Worm (Caenorhabditis elegans) whole organism, L2 larva: ENCODE data around the gene nfki-1.

Source experiments
- aly-2 ChIP-seq: fragments of 150-350 bp; optimal IDR thresholded peaks from 2 replicates; lab custom pipeline; 2014; ENCODE audit warnings: missing biosample characterization, missing genetic modification characterization
- ama-1 ChIP-seq: fragments of 150-350 bp; optimal IDR thresholded peaks from 2 replicates; lab custom pipeline; 2018; ENCODE audit warnings: inconsistent platforms
- unc-62 ChIP-seq: fragments of 150-350 bp; optimal IDR thresholded peaks from 2 replicates; lab custom pipeline; 2014; ENCODE audit warnings: missing biosample characterization, missing genetic modification reagents, missing genetic modification characterization

DNA sequence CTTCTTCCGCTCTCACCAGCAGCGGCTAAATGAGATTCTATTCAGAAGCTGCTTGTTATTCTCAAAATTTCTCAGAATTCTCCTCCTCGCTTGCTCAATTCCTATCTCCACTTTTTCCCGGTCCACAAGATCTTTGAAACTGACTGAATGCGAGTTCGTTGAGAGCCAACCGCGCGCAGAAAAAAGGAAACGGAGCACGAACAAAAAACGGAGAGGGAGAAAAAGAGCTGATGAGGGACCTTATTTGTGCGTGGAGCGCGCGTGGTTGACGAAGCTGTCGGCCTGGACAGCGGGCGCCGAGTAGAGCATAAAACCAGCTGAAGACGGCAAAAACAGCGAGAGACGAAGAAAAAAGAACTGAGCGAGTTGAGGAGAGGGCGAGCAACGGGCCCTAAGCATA is 12.9 kb upstream of the nfki-1 start:
- TF ChIP-seq ama-1 (no peak), aly-2 (tag; lab: Kevin White, UChicago) (no peak), unc-62 (GFP tag; lab: Kevin White, UChicago) (no peak)
